Fruit fly (Drosophila melanogaster): ENCODE data around the gene Csl4.

Csl4 gene

DNA sequence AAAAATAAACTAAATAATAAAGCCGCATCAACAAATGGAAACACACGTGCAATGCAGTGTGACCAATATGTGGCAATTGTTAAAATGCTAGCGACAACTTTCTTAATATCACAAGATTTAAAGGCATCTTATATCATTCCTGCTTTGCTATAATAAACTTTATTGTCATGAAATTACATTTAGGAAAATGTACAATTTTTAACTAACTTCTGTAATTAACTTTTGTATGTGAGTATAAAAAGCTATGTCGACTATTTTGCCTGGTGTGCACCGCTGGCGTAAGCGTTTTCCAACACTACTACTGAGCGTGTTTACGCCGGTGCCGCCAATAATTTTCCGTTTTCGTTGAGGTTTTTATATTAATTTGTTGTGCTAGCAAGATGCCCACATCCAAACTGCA, at the start of gene Csl4, which contains the start of gene Nup160 (continued):
- TF ChIP-seq z (GFP tag; IDR thresholded peaks at IDR 0.05) = no peak
- no peak for TF ChIP-seq CG11504 (tag; optimal IDR thresholded peaks at IDR 0.05)
- TF ChIP-seq CG16779 (GFP tag; IDR thresholded peaks at IDR 0.05) = peak; percentile 61; the same call in 1 of the 2 replicates
- peak; percentile 79 for TF ChIP-seq slp2 (GFP tag; optimal IDR thresholded peaks at IDR 0.05)
- TF ChIP-seq tio (GFP tag; optimal IDR thresholded peaks at IDR 0.05) = no peak
- TF ChIP-seq Nf-YA (GFP tag; IDR thresholded peaks at IDR 0.05) = peak; percentile 54; the same call in 1 of the 2 replicates
- TF ChIP-seq kay (GFP tag; optimal IDR thresholded peaks at IDR 0.05) = peak; percentile 64
- no peak for TF ChIP-seq CG12071 (GFP tag; optimal IDR thresholded peaks at IDR 0.05)
- no peak for TF ChIP-seq Tbp (GFP tag; optimal IDR thresholded peaks at IDR 0.05)
- TF ChIP-seq cwo (GFP tag; optimal IDR thresholded peaks at IDR 0.05) = peak; percentile 41
- TF ChIP-seq Hr39 (optimal IDR thresholded peaks at IDR 0.05) = no peak
- TF ChIP-seq fu2 (GFP tag; optimal IDR thresholded peaks at IDR 0.05) = peak; percentile 85
- peak; percentile 71 for TF ChIP-seq p53 (GFP tag; optimal IDR thresholded peaks at IDR 0.05)
- TF ChIP-seq cas (GFP tag; IDR thresholded peaks at IDR 0.05) = peak; percentile 33; the same call in 1 of the 2 replicates
- peak; percentile 85 for TF ChIP-seq chn (GFP tag; optimal IDR thresholded peaks at IDR 0.05)
- TF ChIP-seq pb (GFP tag; optimal IDR thresholded peaks at IDR 0.05) = peak; percentile 55
- TF ChIP-seq twi (tag; optimal IDR thresholded peaks at IDR 0.05) = no peak
- TF ChIP-seq lbe (GFP tag; optimal IDR thresholded peaks at IDR 0.05) = peak; percentile 72
- TF ChIP-seq chm (GFP tag; IDR thresholded peaks at IDR 0.05) = 0 out of 2 replicates have a peak, but pooled peaks have one; percentile 25
- no peak for TF ChIP-seq sc (optimal IDR thresholded peaks at IDR 0.05)
- peak; percentile 49 for TF ChIP-seq sc (GFP tag; optimal IDR thresholded peaks at IDR 0.05)
- no peak for TF ChIP-seq prd (optimal IDR thresholded peaks at IDR 0.05)
- peak; percentile 86 for TF ChIP-seq prd (GFP tag; IDR thresholded peaks at IDR 0.05)
- TF ChIP-seq zen (tag; optimal IDR thresholded peaks at IDR 0.05) = peak; percentile 68
- TF ChIP-seq Xbp1 (GFP tag; optimal IDR thresholded peaks at IDR 0.05) = peak; percentile 86
- TF ChIP-seq NC2α (GFP tag; optimal IDR thresholded peaks at IDR 0.05) = peak; percentile 38
- TF ChIP-seq Lim3 (GFP tag; IDR thresholded peaks at IDR 0.05) = no peak
- peak; percentile 44 for TF ChIP-seq BEAF-32 (GFP tag; optimal IDR thresholded peaks at IDR 0.05)
- TF ChIP-seq PHDP (tag; optimal IDR thresholded peaks at IDR 0.05) = peak; percentile 75
- no peak; the same call in 1 of the 2 replicates for TF ChIP-seq peb (GFP tag; IDR thresholded peaks at IDR 0.05)
- TF ChIP-seq CG17359 (tag; optimal IDR thresholded peaks at IDR 0.05) = peak; percentile 70
- TF ChIP-seq CG2889 (GFP tag; IDR thresholded peaks at IDR 0.05) = no peak
- TF ChIP-seq org-1 (GFP tag; optimal IDR thresholded peaks at IDR 0.05) = peak; percentile 0
- TF ChIP-seq CG12391 (tag; optimal IDR thresholded peaks at IDR 0.05) = peak; percentile 83
- peak; percentile 70 for TF ChIP-seq CG14441 (GFP tag; IDR thresholded peaks at IDR 0.05)
- TF ChIP-seq tup (GFP tag; optimal IDR thresholded peaks at IDR 0.05) = peak; percentile 68
- 0 out of 2 replicates have a peak, but pooled peaks have one; percentile 15 for TF ChIP-seq CG5953 (GFP tag; IDR thresholded peaks at IDR 0.05)
- no peak for TF ChIP-seq Neu2 (GFP tag; optimal IDR thresholded peaks at IDR 0.05; ENCODE audit: borderline replicate concordance)
- TF ChIP-seq MBD-R2 (GFP tag; IDR thresholded peaks at IDR 0.05) = peak; percentile 93
- peak in 1 of 2 experiments; percentile 75 for TF ChIP-seq bsh (GFP tag; optimal IDR thresholded peaks at IDR 0.05)
- no peak for TF ChIP-seq Sox100B (GFP tag; optimal IDR thresholded peaks at IDR 0.05)
- TF ChIP-seq NFAT (GFP tag; IDR thresholded peaks at IDR 0.05) = peak; percentile 65
- TF ChIP-seq ap (GFP tag; IDR thresholded peaks at IDR 0.05) = 0 out of 2 replicates have a peak, but pooled peaks have one; percentile 23
- TF ChIP-seq CG12219 (GFP tag; optimal IDR thresholded peaks at IDR 0.05) = no peak
- peak in 1 of 2 experiments; percentile 19 for TF ChIP-seq insv (GFP tag; optimal IDR thresholded peaks at IDR 0.05)
- TF ChIP-seq H15 (GFP tag; IDR thresholded peaks at IDR 0.05) = peak; percentile 65; the same call in 1 of the 3 replicates
- TF ChIP-seq br (optimal IDR thresholded peaks at IDR 0.05) = no peak
- no peak for TF ChIP-seq sr (GFP tag; IDR thresholded peaks at IDR 0.05)
- peak; percentile 52 for TF ChIP-seq Sin3A (optimal IDR thresholded peaks at IDR 0.05)
- TF ChIP-seq BtbVII (GFP tag; optimal IDR thresholded peaks at IDR 0.05) = no peak
- no peak for TF ChIP-seq bcd (GFP tag; optimal IDR thresholded peaks at IDR 0.05)
- TF ChIP-seq CG18262 (tag; optimal IDR thresholded peaks at IDR 0.05) = no peak
- TF ChIP-seq CG4617 (GFP tag; optimal IDR thresholded peaks at IDR 0.05; ENCODE audit: borderline replicate concordance) = peak; percentile 83

Data from whole organism, embryonic.